Fruit fly (Drosophila melanogaster): Measurements from ENCODE around the gene Ir85a.

dm6 chr3R:8785451-8785850 lies 9.0 kb upstream of the Ir85a start:
- TF ChIP-seq CG9727 (GFP tag; optimal IDR thresholded peaks at IDR 0.05) = no peak
- TF ChIP-seq ase (GFP tag; IDR thresholded peaks at IDR 0.05) = no peak
- no peak for TF ChIP-seq CG17829 (tag; optimal IDR thresholded peaks at IDR 0.05)
- TF ChIP-seq dmrt99B (tag; optimal IDR thresholded peaks at IDR 0.05) = no peak
- TF ChIP-seq phol (tag; optimal IDR thresholded peaks at IDR 0.05) = no peak
- no peak for TF ChIP-seq CG10959 (GFP tag; IDR thresholded peaks at IDR 0.05)
- no peak for TF ChIP-seq CG14710 (tag; optimal IDR thresholded peaks at IDR 0.05)

All from whole organism, embryonic.